Worm (Caenorhabditis elegans): Measurements from ENCODE around the gene M03F8.6.
A peak's percentile ranks its signal among the peaks of the same experiment; 100 is the strongest.

Gene M03F8.6

DNA sequence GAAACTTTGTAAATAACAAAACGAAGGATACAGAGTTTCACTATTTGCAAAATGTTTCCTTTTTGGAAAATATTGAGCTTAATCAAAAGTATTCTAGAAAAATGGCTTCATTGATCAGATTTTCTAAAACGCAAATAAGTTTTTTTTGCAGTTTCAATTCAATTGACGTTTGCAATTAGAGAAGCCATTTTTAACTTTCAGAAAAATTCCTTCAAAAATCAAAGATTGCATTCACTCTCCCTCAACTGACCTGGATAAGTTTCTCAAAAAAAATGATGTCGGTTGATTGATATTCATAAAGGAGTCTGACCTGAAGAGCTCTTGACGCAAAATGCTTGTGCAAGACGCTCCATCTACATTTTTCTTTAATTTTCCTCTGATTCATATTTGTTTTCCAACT lies 19.1 kb upstream of the M03F8.6 start:
- TF ChIP-seq peb-1 (tag; optimal IDR thresholded peaks at IDR 0.05) (no peak), ama-1 (optimal IDR thresholded peaks at IDR 0.05) (no peak), lin-11 (tag; optimal IDR thresholded peaks at IDR 0.05) (no peak), ztf-1 (GFP tag; conservative IDR thresholded peaks at IDR 0.05) (no peak), ZK546.5 (tag; optimal IDR thresholded peaks at IDR 0.05) (no peak)

DNA sequence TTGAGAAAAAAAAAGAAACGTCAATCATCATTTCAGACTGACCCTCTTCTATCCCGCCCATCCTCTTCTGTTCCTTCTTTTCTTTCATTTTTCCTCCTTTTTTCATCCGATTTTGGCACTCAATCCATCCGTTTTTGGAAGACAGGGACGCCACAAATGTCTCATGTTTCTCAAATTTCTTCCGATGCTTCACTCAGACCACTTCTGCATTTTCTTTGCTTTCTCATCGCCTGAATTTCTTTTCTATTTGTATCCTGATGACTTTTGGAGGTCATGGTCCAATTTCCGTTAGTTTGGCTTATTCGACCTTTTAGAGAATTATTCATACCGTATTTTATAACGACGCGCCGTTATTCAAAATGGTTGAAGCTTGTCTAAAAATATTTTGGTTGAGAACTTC lies 17.9 kb upstream of the M03F8.6 start:
- TF ChIP-seq egl-27 (tag; optimal IDR thresholded peaks at IDR 0.05), result no peak
- TF ChIP-seq mdl-1 (tag; optimal IDR thresholded peaks at IDR 0.05), result no peak
- no peak for TF ChIP-seq sem-4 (tag; optimal IDR thresholded peaks at IDR 0.05)
- TF ChIP-seq lin-13 (GFP tag; optimal IDR thresholded peaks at IDR 0.05), result no peak
- no peak for TF ChIP-seq ceh-16 (tag; optimal IDR thresholded peaks at IDR 0.05)

DNA sequence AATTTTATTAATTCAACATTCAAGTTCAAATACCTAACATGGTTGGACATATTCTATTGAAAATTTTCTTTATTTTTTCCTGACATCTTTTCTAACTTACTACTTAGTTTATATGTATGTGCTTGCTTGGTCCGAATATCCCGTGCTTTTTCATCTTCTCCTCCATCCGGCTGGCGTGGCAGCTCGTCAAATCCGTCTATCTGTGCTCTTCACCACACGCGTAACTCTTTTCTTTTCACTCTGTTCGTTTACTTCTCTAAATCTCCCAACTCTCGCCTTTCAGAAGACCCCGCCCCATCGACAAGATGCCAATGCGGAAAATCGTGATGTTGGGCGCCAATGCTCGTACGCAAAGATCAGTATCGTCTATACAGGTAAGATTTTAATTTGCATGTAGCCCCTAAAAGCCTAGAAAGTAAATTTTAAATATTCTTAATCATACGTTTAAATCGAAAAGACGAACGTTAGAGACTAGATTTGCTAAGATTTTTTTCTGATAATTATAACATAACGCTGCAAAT lies 10.1 kb upstream of the M03F8.6 start:
- TF ChIP-seq lin-39 (tag; optimal IDR thresholded peaks at IDR 0.05) (no peak), zag-1 (tag; optimal IDR thresholded peaks at IDR 0.05) (peak; percentile 21), crh-2 (tag; optimal IDR thresholded peaks at IDR 0.05) (peak; percentile 52), C34F6.9 (tag; optimal IDR thresholded peaks at IDR 0.05) (peak; percentile 58), ZK546.5 (tag; optimal IDR thresholded peaks at IDR 0.05) (no peak), F13H6.1 (tag; optimal IDR thresholded peaks at IDR 0.05) (peak; percentile 13), unc-55 (GFP tag; optimal IDR thresholded peaks at IDR 0.05) (peak; percentile 23), sma-9 (GFP tag; optimal IDR thresholded peaks at IDR 0.05) (peak; percentile 22), sma-9 (tag; optimal IDR thresholded peaks at IDR 0.05) (no peak), mab-5 (tag; optimal IDR thresholded peaks at IDR 0.05) (no peak), nhr-12 (tag; optimal IDR thresholded peaks at IDR 0.05) (no peak), lsy-2 (tag; optimal IDR thresholded peaks at IDR 0.05) (peak in 1 of 2 experiments; percentile 21)

DNA sequence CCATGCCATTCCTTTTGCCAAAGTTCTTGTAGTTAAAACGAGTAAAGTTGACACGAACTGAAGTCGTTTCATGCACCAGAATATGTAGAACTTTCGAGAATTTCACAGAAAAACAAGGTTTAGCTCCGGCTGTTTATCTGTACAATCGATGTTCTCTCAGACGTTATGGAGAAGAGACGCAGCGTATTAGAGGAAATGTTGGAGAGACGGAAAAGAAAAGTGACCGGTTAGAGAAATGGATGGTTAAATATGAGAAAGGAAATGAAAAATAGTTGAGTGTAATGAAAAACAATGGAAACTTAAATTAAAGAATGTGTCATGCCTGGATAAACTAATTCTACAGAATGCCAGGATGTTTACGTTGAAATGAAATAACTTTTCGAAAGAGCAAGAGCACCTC lies 9.0 kb upstream of the M03F8.6 start, which contains the start of gene pcm-1:
pcm-1 (minus strand) TSS at position 187 of the 400 bp plus-strand sequence.
- TF ChIP-seq sma-9 (GFP tag; optimal IDR thresholded peaks at IDR 0.05) (peak; percentile 20), sma-9 (tag; optimal IDR thresholded peaks at IDR 0.05) (no peak), lsy-2 (tag; optimal IDR thresholded peaks at IDR 0.05) (peak in 1 of 2 experiments; percentile 58), gmeb-1 (tag; optimal IDR thresholded peaks at IDR 0.05) (peak; percentile 31), nhr-23 (tag; optimal IDR thresholded peaks at IDR 0.05) (no peak), lin-11 (tag; optimal IDR thresholded peaks at IDR 0.05) (no peak), ceh-16 (tag; optimal IDR thresholded peaks at IDR 0.05) (no peak), aly-2 (tag; optimal IDR thresholded peaks at IDR 0.05) (no peak), crh-2 (tag; optimal IDR thresholded peaks at IDR 0.05) (peak; percentile 44), ama-1 (optimal IDR thresholded peaks at IDR 0.05) (peak; percentile 69), unc-55 (GFP tag; optimal IDR thresholded peaks at IDR 0.05) (peak; percentile 58), peb-1 (tag; optimal IDR thresholded peaks at IDR 0.05) (no peak), ztf-1 (GFP tag; conservative IDR thresholded peaks at IDR 0.05) (no peak), F13H6.1 (tag; optimal IDR thresholded peaks at IDR 0.05) (peak; percentile 66), C34F6.9 (tag; optimal IDR thresholded peaks at IDR 0.05) (peak; percentile 68), nhr-129 (tag; optimal IDR thresholded peaks at IDR 0.05) (peak; percentile 59)

DNA sequence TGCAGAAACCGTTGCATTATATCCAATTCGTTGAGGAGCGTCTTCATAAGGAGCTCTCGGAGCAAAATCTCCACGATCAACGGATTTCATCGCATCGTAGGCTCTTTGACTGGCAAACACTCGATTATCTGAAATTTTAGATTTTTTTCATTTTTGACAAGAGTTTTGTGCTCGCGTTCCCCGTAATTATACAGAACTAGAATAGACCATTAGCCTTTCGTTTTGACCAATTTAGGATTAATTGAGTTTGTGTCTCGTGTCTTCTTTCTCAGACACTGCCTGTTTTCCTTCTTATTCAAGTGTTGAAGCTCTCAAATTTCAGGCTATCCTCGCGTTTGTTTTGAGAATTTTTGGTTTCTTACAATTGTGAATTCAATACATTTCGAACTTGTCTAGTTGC lies 8.4 kb upstream of the M03F8.6 start:
- TF ChIP-seq nhr-6 (tag; optimal IDR thresholded peaks at IDR 0.05), result no peak
- TF ChIP-seq mdl-1 (tag; optimal IDR thresholded peaks at IDR 0.05), result no peak

DNA sequence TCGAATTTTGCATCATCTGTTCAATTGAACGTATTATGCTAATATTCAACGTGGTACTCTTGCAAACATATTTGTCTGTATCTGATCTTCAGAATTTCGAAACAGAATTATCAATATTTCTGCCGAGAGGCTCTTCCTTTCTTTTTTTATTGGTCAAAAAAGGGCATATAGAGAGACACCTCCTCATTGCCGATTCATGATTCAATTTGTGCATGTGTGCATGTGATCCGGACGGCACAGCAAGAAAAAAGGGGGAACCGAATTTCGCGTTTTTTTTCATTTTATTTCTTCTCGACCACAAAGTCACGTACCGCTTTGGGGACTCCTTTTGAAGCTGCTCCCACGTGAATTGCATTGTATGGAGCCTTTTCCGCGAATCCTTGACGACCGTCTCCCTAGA lies 6.9 kb upstream of the M03F8.6 start, which contains the start of gene mcp-1:
mcp-1 (plus strand) TSS at position 292 of the 400 bp plus-strand sequence.
- TF ChIP-seq nhr-6 (tag; optimal IDR thresholded peaks at IDR 0.05) (no peak), peb-1 (tag; optimal IDR thresholded peaks at IDR 0.05) (no peak), blmp-1 (tag; optimal IDR thresholded peaks at IDR 0.05; ENCODE audit: insufficient read depth) (no peak), C34F6.9 (tag; optimal IDR thresholded peaks at IDR 0.05) (peak; percentile 32), skn-1 (tag; optimal IDR thresholded peaks at IDR 0.05) (no peak), nhr-129 (tag; optimal IDR thresholded peaks at IDR 0.05) (peak; percentile 24), alr-1 (tag; optimal IDR thresholded peaks at IDR 0.05) (no peak), snpc-4 (tag; optimal IDR thresholded peaks at IDR 0.05) (no peak), sem-4 (tag; optimal IDR thresholded peaks at IDR 0.05) (no peak), ceh-82 (tag; optimal IDR thresholded peaks at IDR 0.05) (no peak), elt-1 (tag; optimal IDR thresholded peaks at IDR 0.05) (no peak), gmeb-1 (tag; optimal IDR thresholded peaks at IDR 0.05) (no peak), aly-2 (tag; optimal IDR thresholded peaks at IDR 0.05) (no peak), zag-1 (tag; optimal IDR thresholded peaks at IDR 0.05) (peak; percentile 14), lsy-2 (tag; optimal IDR thresholded peaks at IDR 0.05) (no peak), dmd-4 (tag; optimal IDR thresholded peaks at IDR 0.05) (no peak), nhr-23 (tag; optimal IDR thresholded peaks at IDR 0.05) (no peak), Y55F3AM.14 (GFP tag; optimal IDR thresholded peaks at IDR 0.05) (no peak), R02D3.7 (tag; optimal IDR thresholded peaks at IDR 0.05) (no peak), nhr-77 (tag; optimal IDR thresholded peaks at IDR 0.05) (no peak), lin-11 (tag; optimal IDR thresholded peaks at IDR 0.05) (no peak), nhr-21 (tag; optimal IDR thresholded peaks at IDR 0.05) (no peak), F13H6.1 (tag; optimal IDR thresholded peaks at IDR 0.05) (peak; percentile 5), sma-9 (GFP tag; optimal IDR thresholded peaks at IDR 0.05) (peak; percentile 27), sma-9 (tag; optimal IDR thresholded peaks at IDR 0.05) (no peak), lin-39 (tag; optimal IDR thresholded peaks at IDR 0.05) (no peak), mbf-1 (tag; optimal IDR thresholded peaks at IDR 0.05) (no peak), mdl-1 (tag; optimal IDR thresholded peaks at IDR 0.05) (no peak), nhr-10 (tag; optimal IDR thresholded peaks at IDR 0.05) (no peak)
